Fruit fly (Drosophila melanogaster): ENCODE measurements around the gene CG45080.

dm6 chr3R:13304512-13305069 lies 14.5 kb downstream of the CG45080 start:
- TF ChIP-seq svp (GFP tag) (peak; percentile 26), Hr39 (GFP tag; optimal IDR thresholded peaks at IDR 0.05) (no peak), esn (GFP tag; optimal IDR thresholded peaks at IDR 0.05) (no peak), CG32006 (GFP tag; optimal IDR thresholded peaks at IDR 0.05) (no peak), CG3032 (tag; optimal IDR thresholded peaks at IDR 0.05) (no peak), Eip93F (GFP tag; optimal IDR thresholded peaks at IDR 0.05) (no peak), Sox102F (GFP tag; optimal IDR thresholded peaks at IDR 0.05) (no peak)

Data from whole organism, prepupa.